Fruit fly (Drosophila melanogaster) whole organism, embryonic: ENCODE results near the gene CG31406.

Experiments
- CG3838 ChIP-seq: fragments of 200-800 bp; sonication (Bioruptor generic); optimal IDR thresholded peaks from 3 replicates; lab custom pipeline; 2016; ENCODE audit warnings: missing biosample characterization, missing genetic modification characterization
- CG5245 ChIP-seq: fragments of 200-800 bp; sonication (Bioruptor generic); optimal IDR thresholded peaks from 3 replicates; lab custom pipeline; 2016; ENCODE audit warnings: missing biosample characterization, missing genetic modification characterization
- CG7839 ChIP-seq: fragments of 200-800 bp; sonication (Bioruptor generic); optimal IDR thresholded peaks from 3 replicates; lab custom pipeline; 2018; ENCODE audit warnings: missing biosample characterization, mild to moderate bottlenecking, missing genetic modification characterization, moderate library complexity
- eve ChIP-seq, 2 experiments: fragments of >200 bp; optimal IDR thresholded peaks; 2 replicates each; lab custom pipeline; 2017; ENCODE audit warnings: missing biosample characterization in 2 of 2, missing genetic modification characterization in 2 of 2
- lola ChIP-seq, 3 experiments: fragments of >200 bp in 2 of 3; fragments of 200-800 bp in 1 of 3; sonication (Bioruptor generic) in 1 of 3; optimal IDR thresholded peaks; 2 replicates each; lab custom pipeline; 2017 to 2019; ENCODE audit warnings: missing biosample characterization in 3 of 3, missing genetic modification characterization in 3 of 3, mild to moderate bottlenecking in 1 of 3, moderate library complexity in 1 of 3
- p53 ChIP-seq: fragments of 200-800 bp; sonication (Bioruptor generic); optimal IDR thresholded peaks from 2 replicates; lab custom pipeline; 2016; ENCODE audit warnings: missing biosample characterization, missing genetic modification characterization
- zfh1 ChIP-seq: fragments of 200-800 bp; sonication (Bioruptor generic); IDR thresholded peaks from 3 replicates; pipeline ENCODE4 v1.3.6; 2022; ENCODE audit warnings: missing biosample characterization, missing genetic modification characterization

DNA sequence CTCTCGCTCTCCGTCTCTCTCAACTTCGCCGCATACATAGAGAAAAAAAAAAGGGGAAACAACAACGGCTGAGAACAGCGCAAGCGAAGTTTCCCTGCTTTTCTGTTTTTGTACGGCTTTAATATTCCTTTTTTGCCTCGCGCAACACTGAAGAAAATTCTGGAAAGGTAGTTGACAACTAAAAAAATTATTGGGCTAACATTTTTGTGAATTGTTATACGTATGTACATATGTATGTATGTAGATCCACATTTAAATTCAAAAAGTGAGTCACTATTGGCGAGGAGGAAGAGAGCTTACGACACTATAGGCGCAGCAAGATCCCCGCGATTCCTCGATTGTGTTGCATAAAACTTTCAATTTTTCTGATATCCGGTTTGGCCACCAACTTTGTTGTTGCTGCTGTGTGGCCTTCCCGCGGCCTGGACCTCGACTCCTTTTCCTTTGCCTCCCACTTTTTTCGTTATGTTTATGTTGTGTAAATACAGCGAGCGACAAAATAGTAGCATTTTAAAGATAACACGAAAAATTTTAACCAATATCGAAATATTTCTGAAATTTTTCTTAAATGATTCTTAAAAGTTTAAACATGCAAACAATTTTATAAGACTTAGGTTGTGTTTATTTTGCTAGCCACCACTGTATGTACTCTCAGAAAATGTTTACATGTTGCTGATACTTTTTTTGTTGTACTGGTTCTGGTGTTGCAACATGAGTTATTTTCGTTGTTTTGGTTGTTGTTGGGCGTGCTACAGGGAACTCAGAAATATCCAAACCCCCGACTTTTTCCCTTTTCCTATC lies 8.2 kb downstream of the CG31406 start:
- peak; percentile 66 for TF ChIP-seq p53 (GFP tag; lab: Kevin White, UChicago)
- TF ChIP-seq CG7839 (tag; lab: Kevin White, UChicago), result peak; percentile 84
- TF ChIP-seq eve (GFP tag; optimal IDR thresholded peaks at IDR 0.05; lab: Kevin White, UChicago), result no peak
- peak; percentile 28 for TF ChIP-seq CG5245 (GFP tag; lab: Kevin White, UChicago)
- peak; percentile 79 for TF ChIP-seq CG3838
- TF ChIP-seq zfh1 (GFP tag; lab: Robert Waterston, UW), result no peak
- TF ChIP-seq lola (GFP tag; optimal IDR thresholded peaks at IDR 0.05; lab: Kevin White, UChicago), result peak in 1 of 3 experiments; percentile 88
